Worm (Caenorhabditis elegans): ENCODE results near the gene rnp-5.
A peak's percentile ranks its signal among the peaks of the same experiment; 100 is the strongest.

The rnp-5 gene

ce11 chrIII:891014-891413 is 37.3 kb upstream of the rnp-5 start, which contains the start of gene T24C4.10:
T24C4.10 (minus strand) TSS chrIII:891243.
- TF ChIP-seq ces-1 (GFP tag; optimal IDR thresholded peaks at IDR 0.05) (no peak), zip-8 (tag; optimal IDR thresholded peaks at IDR 0.05) (no peak), nhr-76 (tag; optimal IDR thresholded peaks at IDR 0.05) (no peak), tbx-8 (GFP tag; optimal IDR thresholded peaks at IDR 0.05) (no peak), bed-3 (GFP tag; optimal IDR thresholded peaks at IDR 0.05) (no peak), lsy-2 (tag; optimal IDR thresholded peaks at IDR 0.05) (no peak), ceh-39 (tag; optimal IDR thresholded peaks at IDR 0.05) (no peak), sem-2 (GFP tag; optimal IDR thresholded peaks at IDR 0.05) (no peak), unc-39 (tag; optimal IDR thresholded peaks at IDR 0.05) (no peak), ceh-83 (GFP tag; optimal IDR thresholded peaks at IDR 0.05) (no peak), cnd-1 (tag; optimal IDR thresholded peaks at IDR 0.05) (no peak), flh-1 (GFP tag; optimal IDR thresholded peaks at IDR 0.05) (no peak), sptf-1 (tag; optimal IDR thresholded peaks at IDR 0.05) (no peak), nhr-2 (tag; optimal IDR thresholded peaks at IDR 0.05) (no peak), mab-5 (tag; optimal IDR thresholded peaks at IDR 0.05) (no peak), unc-62 (GFP tag; optimal IDR thresholded peaks at IDR 0.05) (no peak), drap-1 (GFP tag; optimal IDR thresholded peaks at IDR 0.05) (no peak), hlh-1 (tag; optimal IDR thresholded peaks at IDR 0.05) (no peak), ham-2 (GFP tag; optimal IDR thresholded peaks at IDR 0.05) (no peak), blmp-1 (tag; optimal IDR thresholded peaks at IDR 0.05) (no peak)

ce11 chrIII:888983-889549 is 35.4 kb upstream of the rnp-5 start:
- TF ChIP-seq lsy-2 (tag; optimal IDR thresholded peaks at IDR 0.05) (peak; percentile 81), sptf-1 (tag; optimal IDR thresholded peaks at IDR 0.05) (no peak)

- no peak for TF ChIP-seq snpc-4 (tag; optimal IDR thresholded peaks at IDR 0.05)
- TF ChIP-seq unc-39 (tag; optimal IDR thresholded peaks at IDR 0.05): no peak
- TF ChIP-seq ces-1 (GFP tag; optimal IDR thresholded peaks at IDR 0.05): peak; percentile 63
- TF ChIP-seq nhr-237 (tag; optimal IDR thresholded peaks at IDR 0.05): no peak
- TF ChIP-seq drap-1 (GFP tag; optimal IDR thresholded peaks at IDR 0.05): no peak
- no peak for TF ChIP-seq cnd-1 (tag; optimal IDR thresholded peaks at IDR 0.05)
- no peak for TF ChIP-seq mep-1 (tag; optimal IDR thresholded peaks at IDR 0.05)
- no peak for TF ChIP-seq sptf-1 (tag; optimal IDR thresholded peaks at IDR 0.05)
- TF ChIP-seq nhr-12 (tag; optimal IDR thresholded peaks at IDR 0.05): no peak
- TF ChIP-seq unc-120 (tag; optimal IDR thresholded peaks at IDR 0.05; ENCODE audit: poor library complexity, severe bottlenecking): peak; percentile 41
- no peak for TF ChIP-seq hlh-1 (tag; optimal IDR thresholded peaks at IDR 0.05)
- TF ChIP-seq bed-3 (GFP tag; optimal IDR thresholded peaks at IDR 0.05): no peak
- peak; percentile 23 for TF ChIP-seq ham-2 (GFP tag; optimal IDR thresholded peaks at IDR 0.05)
- TF ChIP-seq zip-8 (tag; optimal IDR thresholded peaks at IDR 0.05): no peak
- no peak for TF ChIP-seq elt-3 (tag; optimal IDR thresholded peaks at IDR 0.05)
- TF ChIP-seq tbx-8 (GFP tag; optimal IDR thresholded peaks at IDR 0.05): no peak
- TF ChIP-seq elt-1 (tag; optimal IDR thresholded peaks at IDR 0.05; ENCODE audit: borderline replicate concordance, insufficient read depth): no peak
- TF ChIP-seq nhr-76 (tag; optimal IDR thresholded peaks at IDR 0.05): peak; percentile 34
- no peak for TF ChIP-seq nhr-2 (tag; optimal IDR thresholded peaks at IDR 0.05)
- TF ChIP-seq lsy-2 (tag; optimal IDR thresholded peaks at IDR 0.05): peak; percentile 21
- TF ChIP-seq pha-4 (tag; optimal IDR thresholded peaks at IDR 0.05): peak; percentile 24
- TF ChIP-seq sem-2 (GFP tag; optimal IDR thresholded peaks at IDR 0.05): no peak
- no peak for TF ChIP-seq flh-1 (GFP tag; optimal IDR thresholded peaks at IDR 0.05)
- TF ChIP-seq nhr-28 (tag; optimal IDR thresholded peaks at IDR 0.05): no peak
- peak; percentile 60 for TF ChIP-seq mls-2 (tag; optimal IDR thresholded peaks at IDR 0.05)
- peak; percentile 16 for TF ChIP-seq unc-62 (GFP tag; optimal IDR thresholded peaks at IDR 0.05)
- TF ChIP-seq mab-5 (tag; optimal IDR thresholded peaks at IDR 0.05): no peak
- TF ChIP-seq ztf-11 (tag; optimal IDR thresholded peaks at IDR 0.05): no peak
- TF ChIP-seq ceh-39 (tag; optimal IDR thresholded peaks at IDR 0.05): peak; percentile 32
- peak; percentile 49 for TF ChIP-seq blmp-1 (tag; optimal IDR thresholded peaks at IDR 0.05)
- no peak for TF ChIP-seq M03D4.4 (tag; optimal IDR thresholded peaks at IDR 0.05)
- TF ChIP-seq lin-13 (tag; optimal IDR thresholded peaks at IDR 0.05): no peak
- TF ChIP-seq ceh-43 (GFP tag; optimal IDR thresholded peaks at IDR 0.05): no peak
- TF ChIP-seq lin-32 (GFP tag; optimal IDR thresholded peaks at IDR 0.05): no peak
- TF ChIP-seq ceh-83 (GFP tag; optimal IDR thresholded peaks at IDR 0.05): no peak
Observed at ce11 chrIII:887874-888299, 34.2 kb upstream of the rnp-5 start.
